Worm (Caenorhabditis elegans) whole organism, L2 larva: ENCODE measurements around the gene nhr-108.

Experiments
- R02D3.7 ChIP-seq: fragments of 150-350 bp; optimal IDR thresholded peaks from 2 replicates; lab custom pipeline; 2014; ENCODE audit warnings: missing biosample characterization, missing genetic modification characterization
- ZK546.5 ChIP-seq: sonication (generic microtip); optimal IDR thresholded peaks from 2 replicates; lab custom pipeline; 2017; ENCODE audit warnings: missing biosample characterization, missing genetic modification characterization
- ama-1 ChIP-seq: fragments of 150-350 bp; optimal IDR thresholded peaks from 2 replicates; lab custom pipeline; 2018; ENCODE audit warnings: inconsistent platforms
- dmd-4 ChIP-seq: sonication (generic microtip); optimal IDR thresholded peaks from 2 replicates; lab custom pipeline; 2017; ENCODE audit warnings: missing biosample characterization, missing genetic modification characterization
- fos-1 ChIP-seq: fragments of 150-350 bp; optimal IDR thresholded peaks from 2 replicates; lab custom pipeline; 2014; ENCODE audit warnings: missing biosample characterization, missing genetic modification characterization
- lin-11 ChIP-seq: fragments of 150-350 bp; sonication (generic microtip); optimal IDR thresholded peaks from 2 replicates; lab custom pipeline; 2014; ENCODE audit warnings: missing biosample characterization, missing genetic modification characterization, inconsistent platforms, mixed read lengths
- lsy-2 ChIP-seq, 2 experiments: fragments of 150-350 bp in 1 of 2; sonication (generic microtip) in 1 of 2; optimal IDR thresholded peaks; 2 replicates each; lab custom pipeline; 2014 to 2017; ENCODE audit warnings: missing biosample characterization in 2 of 2, missing genetic modification characterization in 2 of 2
- nhr-237 ChIP-seq: fragments of 150-350 bp; optimal IDR thresholded peaks from 2 replicates; lab custom pipeline; 2014; ENCODE audit warnings: missing biosample characterization, missing genetic modification characterization
- skn-1 ChIP-seq: sonication (generic microtip); optimal IDR thresholded peaks from 2 replicates; lab custom pipeline; 2017; ENCODE audit warnings: missing biosample characterization, missing genetic modification characterization
- unc-62 ChIP-seq: fragments of 150-350 bp; optimal IDR thresholded peaks from 2 replicates; lab custom pipeline; 2014; ENCODE audit warnings: missing biosample characterization, missing genetic modification reagents, missing genetic modification characterization
- ztf-4 ChIP-seq: fragments of 150-350 bp; optimal IDR thresholded peaks from 2 replicates; lab custom pipeline; 2014; ENCODE audit warnings: missing biosample characterization, missing genetic modification characterization

DNA sequence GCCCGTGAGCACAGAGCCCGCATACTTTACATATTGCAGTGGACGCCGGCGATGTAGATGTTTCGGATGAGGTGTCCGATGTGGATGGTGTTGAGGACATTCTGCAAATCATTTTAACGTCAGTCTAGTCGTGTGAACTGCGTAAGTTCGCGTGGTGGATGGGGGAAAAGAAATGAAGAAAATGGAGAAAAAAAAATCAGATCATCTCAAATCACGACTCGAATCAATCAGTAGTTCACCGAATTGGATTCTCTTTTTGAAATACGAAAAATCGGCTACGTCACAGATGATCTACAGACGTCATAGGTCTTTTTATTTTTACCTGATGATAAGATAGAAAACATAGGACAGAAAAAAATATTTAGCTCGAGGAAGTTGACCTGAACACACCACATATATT, 48.0 kb downstream of the nhr-108 start, which contains the start of gene nhr-102:
- TF ChIP-seq lin-11 (tag; lab: Kevin White, UChicago) (no peak), unc-62 (GFP tag; lab: Kevin White, UChicago) (no peak), lsy-2 (tag; optimal IDR thresholded peaks at IDR 0.05; lab: Kevin White, UChicago) (no peak), ama-1 (no peak), dmd-4 (tag; lab: Kevin White, UChicago) (no peak), ztf-4 (tag; lab: Kevin White, UChicago) (no peak), nhr-237 (tag; lab: Kevin White, UChicago) (no peak), R02D3.7 (tag; lab: Kevin White, UChicago) (no peak), skn-1 (tag; lab: Kevin White, UChicago) (no peak), ZK546.5 (tag; lab: Kevin White, UChicago) (no peak), fos-1 (tag; lab: Kevin White, UChicago) (no peak)
